Worm (Caenorhabditis elegans) whole organism, young adult: ENCODE data around the gene F17C11.6.

ENCODE experiments used
- B0261.1 ChIP-seq: sonication (generic microtip); optimal IDR thresholded peaks from 2 replicates; lab custom pipeline; 2016; ENCODE audit warnings: mild to moderate bottlenecking, missing genetic modification characterization, moderate library complexity, missing compliant biosample characterization
- Y53G8AR.9 ChIP-seq: fragments of 200-800 bp; sonication (Bioruptor generic); conservative IDR thresholded peaks from 2 replicates; pipeline ENCODE4 v1.3.6; 2022; ENCODE audit warnings: missing genetic modification reagents, missing genetic modification characterization, missing compliant biosample characterization
- Y95B8A.8 ChIP-seq: fragments of 200-800 bp; sonication (Bioruptor generic); IDR thresholded peaks from 2 replicates; pipeline ENCODE4 v1.3.6; 2022; ENCODE audit warnings: missing genetic modification reagents, missing genetic modification characterization, missing compliant biosample characterization
- ceh-100 ChIP-seq: fragments of 200-800 bp; sonication (Bioruptor generic); IDR thresholded peaks from 2 replicates; pipeline ENCODE4 v1.3.6; 2022; ENCODE audit warnings: missing genetic modification reagents, missing genetic modification characterization, missing compliant biosample characterization
- ceh-40 ChIP-seq: fragments of 200-800 bp; sonication (Bioruptor generic); IDR thresholded peaks from 2 replicates; pipeline ENCODE4 v1.3.6; 2022; ENCODE audit warnings: missing genetic modification characterization, missing compliant biosample characterization
- hlh-12 ChIP-seq: sonication (generic microtip); optimal IDR thresholded peaks from 2 replicates; lab custom pipeline; 2016; ENCODE audit warnings: missing genetic modification characterization, missing compliant biosample characterization
- nhr-179 ChIP-seq: sonication (generic microtip); optimal IDR thresholded peaks from 2 replicates; lab custom pipeline; 2016; ENCODE audit warnings: mild to moderate bottlenecking, missing genetic modification characterization, missing compliant biosample characterization
- snpc-4 ChIP-seq, 5 experiments: fragments of 150-350 bp in 1 of 5; sonication (generic microtip) in 4 of 5; optimal IDR thresholded peaks; 2 replicates each; lab custom pipeline; 2014 to 2018; ENCODE audit warnings: missing genetic modification characterization in 5 of 5, missing biosample characterization in 3 of 5, antibody characterized with exemption in 2 of 5, mild to moderate bottlenecking in 2 of 5, missing compliant biosample characterization in 2 of 5, missing genotype in 2 of 5, moderate library complexity in 2 of 5, missing genetic modification reagents in 1 of 5

DNA sequence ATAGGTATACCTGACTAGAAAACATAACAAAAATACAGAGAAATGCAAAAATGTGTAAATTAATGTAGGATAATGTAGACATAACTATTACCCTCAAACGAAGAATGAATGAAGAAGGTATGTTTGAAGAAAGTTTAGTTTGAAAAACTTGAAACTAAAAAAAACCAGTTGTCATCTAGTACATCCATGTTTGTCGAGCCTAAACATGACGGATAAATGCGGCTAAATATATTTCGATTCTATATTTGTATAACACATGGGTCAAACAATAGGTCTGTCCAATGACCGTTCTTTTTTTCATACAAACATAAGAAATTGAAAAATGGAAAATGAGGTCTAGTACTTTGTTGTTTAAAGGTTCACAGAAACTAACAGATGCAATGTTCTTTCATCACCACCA, 15.1 kb downstream of the F17C11.6 start, which contains the start of gene F17C11.22:
- no peak for TF ChIP-seq ceh-40 (GFP tag; lab: Robert Waterston, UW)
- no peak for TF ChIP-seq hlh-12 (tag; lab: Kevin White, UChicago)
- TF ChIP-seq ceh-100: no peak
- no peak for TF ChIP-seq snpc-4 (GFP tag; optimal IDR thresholded peaks at IDR 0.05; lab: Kevin White, UChicago)
- TF ChIP-seq snpc-4 (tag; optimal IDR thresholded peaks at IDR 0.05; lab: Kevin White, UChicago): no peak
- no peak for TF ChIP-seq B0261.1 (tag; lab: Kevin White, UChicago)
- TF ChIP-seq Y53G8AR.9: no peak
- TF ChIP-seq nhr-179 (tag; lab: Kevin White, UChicago): no peak
- no peak for TF ChIP-seq Y95B8A.8 (GFP tag; lab: Robert Waterston, UW)
